Worm (Caenorhabditis elegans): Measurements from ENCODE around the gene Y15E3A.4.

Gene Y15E3A.4

DNA sequence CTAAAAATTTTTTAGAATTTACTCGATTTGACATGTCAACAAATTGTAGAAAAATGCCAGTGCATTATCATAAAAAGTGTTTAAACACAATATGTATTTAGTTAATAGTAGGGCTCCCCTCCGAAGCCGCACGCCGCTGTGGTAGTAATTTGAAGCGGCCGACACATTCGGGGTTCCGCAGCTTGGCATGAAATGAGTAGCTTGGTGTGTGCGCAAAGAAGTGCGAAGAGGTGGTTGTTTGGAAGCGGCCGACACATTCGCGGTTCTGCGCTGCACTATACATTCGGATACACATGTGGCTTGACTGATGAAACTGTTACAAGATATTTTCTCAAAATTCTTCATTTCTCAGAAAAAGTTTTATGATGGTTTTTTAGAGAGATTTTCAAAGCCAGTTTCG is 45.2 kb upstream of the Y15E3A.4 start:
- TF ChIP-seq sma-9 (GFP tag; optimal IDR thresholded peaks at IDR 0.05) (no peak), sma-9 (tag; optimal IDR thresholded peaks at IDR 0.05) (no peak), snpc-4 (tag; optimal IDR thresholded peaks at IDR 0.05) (peak; percentile 58)

DNA sequence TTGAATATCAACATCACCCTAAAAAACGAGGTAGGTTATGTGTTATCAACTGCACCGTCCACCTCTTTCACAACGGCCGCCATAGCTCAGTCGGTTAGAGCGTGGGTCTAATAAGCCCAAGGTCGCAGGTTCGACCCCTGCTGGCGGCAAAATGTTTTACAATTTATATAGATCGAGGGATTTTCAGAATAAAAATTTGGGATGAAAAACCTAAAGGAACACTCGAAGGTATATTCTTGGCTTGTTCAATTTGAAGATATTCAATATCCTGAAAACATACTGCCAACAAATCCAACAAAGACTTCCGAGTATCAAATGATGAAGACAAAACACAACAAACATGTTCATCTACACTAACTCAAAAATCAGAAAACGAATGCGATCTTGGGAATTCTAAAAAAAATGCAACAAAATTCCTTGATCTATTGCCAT is 33.4 kb upstream of the Y15E3A.4 start:
- peak; percentile 50 for TF ChIP-seq Y55F3AM.14 (GFP tag; optimal IDR thresholded peaks at IDR 0.05)
- TF ChIP-seq nhr-10 (tag; optimal IDR thresholded peaks at IDR 0.05): no peak
- TF ChIP-seq lin-13 (GFP tag; optimal IDR thresholded peaks at IDR 0.05): peak; percentile 26
- peak; percentile 46 for TF ChIP-seq sma-9 (GFP tag; optimal IDR thresholded peaks at IDR 0.05)
- TF ChIP-seq sma-9 (tag; optimal IDR thresholded peaks at IDR 0.05): no peak
- TF ChIP-seq lsy-2 (tag; optimal IDR thresholded peaks at IDR 0.05): peak in 1 of 2 experiments; percentile 16
- TF ChIP-seq fos-1 (tag; optimal IDR thresholded peaks at IDR 0.05): peak; percentile 37
- TF ChIP-seq F13H6.1 (tag; optimal IDR thresholded peaks at IDR 0.05): peak; percentile 23
- TF ChIP-seq nhr-129 (tag; optimal IDR thresholded peaks at IDR 0.05): peak; percentile 10
- peak; percentile 50 for TF ChIP-seq sma-3 (GFP tag; optimal IDR thresholded peaks at IDR 0.05)
- peak; percentile 40 for TF ChIP-seq nhr-21 (tag; optimal IDR thresholded peaks at IDR 0.05)
- TF ChIP-seq crh-2 (tag; optimal IDR thresholded peaks at IDR 0.05): peak; percentile 18
- TF ChIP-seq mdl-1 (tag; optimal IDR thresholded peaks at IDR 0.05): no peak
- TF ChIP-seq ztf-1 (GFP tag; conservative IDR thresholded peaks at IDR 0.05): no peak

DNA sequence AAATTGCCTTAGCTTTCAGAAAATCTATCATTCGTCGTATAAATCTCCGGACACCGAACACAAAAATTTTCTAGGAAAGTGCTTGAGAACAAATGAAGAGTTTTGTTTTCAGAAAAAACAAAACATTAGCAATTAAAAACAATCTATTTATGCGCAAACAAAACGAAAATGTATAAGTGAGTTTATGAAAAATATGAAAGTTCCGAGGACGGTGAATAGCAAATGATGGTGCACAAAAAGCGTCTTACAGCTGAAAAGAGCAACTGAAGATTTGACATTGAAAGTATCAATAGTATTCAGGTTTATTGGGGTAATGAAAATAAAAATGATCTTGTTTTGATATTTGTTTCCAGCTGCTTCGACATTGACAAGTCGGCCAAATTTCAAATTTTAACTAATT is 30.8 kb upstream of the Y15E3A.4 start:
- no peak for TF ChIP-seq elt-3 (tag; optimal IDR thresholded peaks at IDR 0.05)
- TF ChIP-seq nhr-10 (tag; optimal IDR thresholded peaks at IDR 0.05): no peak
- TF ChIP-seq lin-13 (GFP tag; optimal IDR thresholded peaks at IDR 0.05): no peak
- TF ChIP-seq C34F6.9 (tag; optimal IDR thresholded peaks at IDR 0.05): no peak
- TF ChIP-seq nhr-25 (tag; optimal IDR thresholded peaks at IDR 0.05): no peak
- TF ChIP-seq nhr-77 (tag; optimal IDR thresholded peaks at IDR 0.05): no peak
- no peak for TF ChIP-seq Y55F3AM.14 (GFP tag; optimal IDR thresholded peaks at IDR 0.05)
- no peak for TF ChIP-seq F13H6.1 (tag; optimal IDR thresholded peaks at IDR 0.05)
- no peak for TF ChIP-seq ztf-11 (tag; optimal IDR thresholded peaks at IDR 0.05)

DNA sequence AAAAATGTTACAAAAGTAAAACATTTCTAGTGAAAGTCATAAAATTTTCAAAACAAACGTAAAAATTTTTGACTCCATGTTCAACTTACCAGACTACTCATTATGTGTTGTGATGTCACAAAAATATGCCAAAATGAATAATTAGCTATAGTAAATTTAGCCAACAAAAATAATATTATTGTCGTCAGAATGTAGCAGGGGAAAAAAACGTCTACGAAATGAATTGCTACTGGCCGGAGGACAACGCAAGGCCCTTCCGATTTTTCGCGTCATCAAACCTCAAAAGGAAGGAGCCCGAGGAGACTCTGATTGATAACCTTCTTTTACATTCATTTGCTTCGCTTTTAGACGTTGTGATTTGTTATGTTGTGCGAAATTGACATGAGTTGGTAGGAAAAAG is 27.9 kb upstream of the Y15E3A.4 start, which contains the start of gene ser-2:
Gene ser-2, minus strand, starts transcription at position 101 of the 400 bp plus-strand sequence.
- TF ChIP-seq unc-39 (tag; optimal IDR thresholded peaks at IDR 0.05) (no peak), nhr-77 (tag; optimal IDR thresholded peaks at IDR 0.05) (no peak), mbf-1 (tag; optimal IDR thresholded peaks at IDR 0.05) (no peak), nhr-11 (tag; optimal IDR thresholded peaks at IDR 0.05) (no peak), nhr-129 (tag; optimal IDR thresholded peaks at IDR 0.05) (no peak), zag-1 (tag; optimal IDR thresholded peaks at IDR 0.05) (no peak), sem-4 (tag; optimal IDR thresholded peaks at IDR 0.05) (no peak), nhr-10 (tag; optimal IDR thresholded peaks at IDR 0.05) (no peak), nhr-21 (tag; optimal IDR thresholded peaks at IDR 0.05) (no peak), fos-1 (tag; optimal IDR thresholded peaks at IDR 0.05) (no peak), blmp-1 (tag; optimal IDR thresholded peaks at IDR 0.05; ENCODE audit: insufficient read depth) (no peak)

DNA sequence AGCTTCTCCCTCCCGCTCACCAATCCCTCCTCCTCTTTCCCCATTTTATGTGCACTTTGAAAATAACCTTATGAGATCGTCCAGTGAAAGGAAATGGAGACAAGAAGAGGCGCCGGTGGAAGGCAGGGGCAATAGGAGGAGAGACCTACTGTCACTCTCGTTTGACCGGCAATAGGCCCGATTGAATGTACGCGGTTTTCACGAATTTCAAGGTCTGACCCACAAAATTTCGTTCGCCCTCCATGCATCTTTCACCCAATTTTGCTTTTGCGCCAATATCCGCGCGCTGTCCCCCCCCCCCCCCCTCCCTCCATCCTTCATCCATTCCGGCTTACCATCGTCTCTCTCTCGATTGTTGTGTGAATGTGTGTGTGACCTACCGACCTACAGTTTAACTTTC is 23.1 kb upstream of the Y15E3A.4 start:
- TF ChIP-seq blmp-1 (tag; optimal IDR thresholded peaks at IDR 0.05; ENCODE audit: insufficient read depth) (peak; percentile 51), Y55F3AM.14 (GFP tag; optimal IDR thresholded peaks at IDR 0.05) (no peak), ZK546.5 (tag; optimal IDR thresholded peaks at IDR 0.05) (no peak), mab-5 (tag; optimal IDR thresholded peaks at IDR 0.05) (no peak)

DNA sequence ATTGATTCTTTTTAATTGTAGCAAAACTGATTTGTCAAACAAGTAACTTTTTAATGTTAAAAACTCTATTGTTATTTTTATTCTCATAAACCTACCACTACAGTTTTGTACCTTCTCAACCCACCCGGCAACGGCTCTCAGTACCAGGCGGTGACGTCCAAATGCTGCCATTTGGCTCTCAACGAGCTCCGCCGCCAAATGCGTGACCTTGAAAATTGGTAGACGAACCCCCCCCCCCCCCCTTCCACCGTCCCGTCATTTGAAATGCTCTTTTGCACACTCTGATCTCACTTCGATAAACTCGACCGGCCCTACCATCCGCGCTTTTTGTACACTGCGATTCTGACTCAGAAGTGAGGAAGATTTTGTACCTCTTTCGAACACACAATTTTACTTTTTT is 22.1 kb upstream of the Y15E3A.4 start:
- TF ChIP-seq unc-39 (tag; optimal IDR thresholded peaks at IDR 0.05) (no peak), ztf-11 (tag; optimal IDR thresholded peaks at IDR 0.05) (no peak), snpc-4 (tag; optimal IDR thresholded peaks at IDR 0.05) (no peak), crh-2 (tag; optimal IDR thresholded peaks at IDR 0.05) (no peak), mab-5 (tag; optimal IDR thresholded peaks at IDR 0.05) (no peak), nhr-25 (tag; optimal IDR thresholded peaks at IDR 0.05) (no peak), ceh-16 (tag; optimal IDR thresholded peaks at IDR 0.05) (no peak), alr-1 (tag; optimal IDR thresholded peaks at IDR 0.05) (no peak), unc-55 (GFP tag; optimal IDR thresholded peaks at IDR 0.05) (no peak), lin-39 (tag; optimal IDR thresholded peaks at IDR 0.05) (no peak), lin-11 (tag; optimal IDR thresholded peaks at IDR 0.05) (no peak), unc-62 (GFP tag; optimal IDR thresholded peaks at IDR 0.05) (no peak), mdl-1 (tag; optimal IDR thresholded peaks at IDR 0.05) (no peak), nhr-23 (tag; optimal IDR thresholded peaks at IDR 0.05) (no peak), R02D3.7 (tag; optimal IDR thresholded peaks at IDR 0.05) (no peak), elt-1 (tag; optimal IDR thresholded peaks at IDR 0.05) (no peak), sma-3 (GFP tag; optimal IDR thresholded peaks at IDR 0.05) (no peak)

Measured in whole organism, L2 larva.